Worm (Caenorhabditis elegans) whole organism, midembryonic: ENCODE measurements around the gene btb-9.

ENCODE experiments used
- T22C8.4 ChIP-seq: fragments of 200-800 bp; sonication (Bioruptor generic); IDR thresholded peaks from 2 replicates; pipeline ENCODE4 v1.3.6; 2022; ENCODE audit warnings: missing genetic modification characterization, missing compliant biosample characterization
- cog-1 ChIP-seq: sonication (generic microtip); optimal IDR thresholded peaks from 2 replicates; lab custom pipeline; 2016; ENCODE audit warnings: missing genetic modification characterization, missing compliant biosample characterization
- flt-1 ChIP-seq: fragments of 200-800 bp; sonication (Bioruptor generic); IDR thresholded peaks from 2 replicates; pipeline ENCODE4 v1.3.6; 2022; ENCODE audit warnings: missing genetic modification characterization, missing compliant biosample characterization
- klf-2 ChIP-seq: fragments of 200-800 bp; sonication (Bioruptor generic); conservative IDR thresholded peaks from 2 replicates; pipeline ENCODE4 v1.3.6; 2022; ENCODE audit warnings: missing genetic modification reagents, missing genetic modification characterization, missing compliant biosample characterization
- med-1 ChIP-seq: sonication (generic microtip); optimal IDR thresholded peaks from 2 replicates; lab custom pipeline; 2017; ENCODE audit warnings: missing genetic modification characterization, mild to moderate bottlenecking, missing compliant biosample characterization, antibody characterized with exemption, missing genetic modification reagents; ENCODE audit not compliant: insufficient read depth
- ref-1 ChIP-seq: fragments of 200-800 bp; sonication (Bioruptor generic); conservative IDR thresholded peaks from 2 replicates; pipeline ENCODE4 v1.3.6; 2022; ENCODE audit warnings: missing genetic modification reagents, missing genetic modification characterization, missing compliant biosample characterization
- tab-1 ChIP-seq: fragments of 200-800 bp; sonication (Bioruptor generic); IDR thresholded peaks from 2 replicates; pipeline ENCODE4 v1.3.6; 2022; ENCODE audit warnings: missing genetic modification characterization, missing compliant biosample characterization
- ztf-23 ChIP-seq: fragments of 200-800 bp; sonication (Bioruptor generic); IDR thresholded peaks from 2 replicates; pipeline ENCODE4 v1.3.6; 2022; ENCODE audit warnings: missing genetic modification reagents, missing genetic modification characterization, missing compliant biosample characterization
- ztf-29 ChIP-seq: fragments of 200-800 bp; sonication (Bioruptor generic); IDR thresholded peaks from 2 replicates; pipeline ENCODE4 v1.3.6; 2022; ENCODE audit warnings: missing genetic modification reagents, missing genetic modification characterization, missing compliant biosample characterization

DNA sequence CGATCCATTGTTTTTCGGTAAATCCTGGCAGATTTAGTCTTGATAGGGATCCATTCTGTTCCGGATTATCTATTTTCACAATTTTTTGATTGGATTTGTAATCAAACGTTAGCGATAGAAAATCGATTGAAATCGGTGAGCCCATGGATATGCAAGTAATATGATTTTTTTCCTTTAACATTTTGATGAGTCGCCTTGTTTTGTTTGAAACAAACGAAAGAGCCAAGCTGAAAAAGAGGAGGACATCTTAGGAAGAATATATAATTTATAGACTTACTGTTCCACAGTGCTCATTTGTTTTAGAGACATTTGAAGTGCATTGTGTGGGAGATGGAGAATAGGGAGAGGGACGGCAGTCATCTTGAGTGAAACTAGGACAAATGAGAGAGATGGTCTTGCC, 39.5 kb upstream of the btb-9 start, which contains the start of the genes fbxb-18 and fbxb-19:
- TF ChIP-seq klf-2 (GFP tag; lab: Robert Waterston, UW): no peak
- TF ChIP-seq tab-1: no peak
- no peak for TF ChIP-seq ref-1
- no peak for TF ChIP-seq flt-1
- no peak for TF ChIP-seq cog-1
- no peak for TF ChIP-seq T22C8.4
- no peak for TF ChIP-seq med-1 (GFP tag; lab: Kevin White, UChicago)
- no peak for TF ChIP-seq ztf-29 (GFP tag; lab: Robert Waterston, UW)
- no peak for TF ChIP-seq ztf-23 (GFP tag; lab: Robert Waterston, UW)
